Fruit fly (Drosophila melanogaster): ENCODE results near the gene CG32376.

Gene CG32376

DNA sequence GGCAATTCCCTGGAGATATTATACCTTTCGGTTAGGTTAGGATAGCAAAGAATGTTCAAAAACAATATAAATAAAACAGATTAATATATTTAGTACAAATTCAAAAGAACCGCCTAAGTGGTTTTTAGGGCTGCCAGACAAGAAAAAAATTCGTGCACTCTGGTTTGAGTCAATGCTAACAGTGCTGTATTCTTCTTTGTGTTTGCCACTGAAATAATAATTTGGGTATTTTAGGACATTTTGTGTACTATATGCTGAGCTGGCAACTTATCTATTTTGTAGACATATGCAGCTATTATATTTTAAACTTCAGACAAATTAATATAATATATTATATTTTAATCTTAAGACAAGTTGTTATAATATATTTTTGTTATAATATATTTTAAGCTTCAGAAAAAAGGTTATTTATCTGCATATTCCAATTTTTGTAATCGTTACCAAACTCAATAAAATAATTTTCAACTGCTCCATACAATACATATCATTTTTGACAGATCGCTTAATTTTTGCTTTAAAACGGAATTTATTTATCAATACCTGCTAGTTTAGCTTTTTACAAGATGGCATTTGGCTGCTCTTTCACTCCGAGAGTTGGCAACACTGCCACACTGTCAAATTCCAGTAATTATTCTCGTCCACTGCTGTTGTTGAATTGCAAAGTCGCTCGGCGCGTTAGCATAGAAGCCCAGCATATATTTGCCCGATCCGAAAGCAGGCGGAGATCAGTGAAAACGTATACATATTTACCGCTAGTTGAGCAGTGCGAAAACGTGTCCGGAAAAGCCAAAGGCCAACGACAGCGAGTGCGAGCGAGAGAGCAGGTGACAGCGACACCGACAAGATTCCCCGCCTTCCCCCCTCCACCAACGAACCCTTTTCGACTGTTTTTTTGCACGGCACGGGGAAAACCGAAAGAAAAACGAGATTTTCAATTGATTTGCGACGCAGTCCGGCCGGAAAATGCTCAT, 31.6 kb downstream of the CG32376 start, which contains the start of gene CG7546 (continued):
- TF ChIP-seq Vsx1 (GFP tag; optimal IDR thresholded peaks at IDR 0.05), result no peak
- peak; percentile 16 for TF ChIP-seq NC2β (GFP tag; optimal IDR thresholded peaks at IDR 0.05)
- TF ChIP-seq Oli (tag; optimal IDR thresholded peaks at IDR 0.05), result peak; percentile 11
- TF ChIP-seq CG10462 (GFP tag; optimal IDR thresholded peaks at IDR 0.05), result peak; percentile 15
- TF ChIP-seq wek (GFP tag; optimal IDR thresholded peaks at IDR 0.05), result no peak
- TF ChIP-seq CG15601 (tag; optimal IDR thresholded peaks at IDR 0.05), result peak; percentile 12
- TF ChIP-seq ind (GFP tag; optimal IDR thresholded peaks at IDR 0.05), result peak; percentile 56
- TF ChIP-seq zfh2 (GFP tag; optimal IDR thresholded peaks at IDR 0.05), result peak; percentile 40
- TF ChIP-seq CG1832 (GFP tag; optimal IDR thresholded peaks at IDR 0.05), result peak; percentile 84
- TF ChIP-seq CG32532 (GFP tag; IDR thresholded peaks at IDR 0.05), result peak; percentile 50
- peak; percentile 50 for TF ChIP-seq CG12104 (GFP tag; optimal IDR thresholded peaks at IDR 0.05)
- no peak for TF ChIP-seq CG5953 (GFP tag; IDR thresholded peaks at IDR 0.05)
- TF ChIP-seq CG7987 (GFP tag; optimal IDR thresholded peaks at IDR 0.05), result no peak
- peak; percentile 69 for TF ChIP-seq CG12659 (GFP tag; optimal IDR thresholded peaks at IDR 0.05)
- peak; percentile 18 for TF ChIP-seq Ets65A (GFP tag)
- TF ChIP-seq CG10366 (GFP tag; IDR thresholded peaks at IDR 0.05), result no peak
- TF ChIP-seq zen (tag; optimal IDR thresholded peaks at IDR 0.05), result peak; percentile 10
- peak; percentile 31 for TF ChIP-seq CG17829 (tag; optimal IDR thresholded peaks at IDR 0.05)
- TF ChIP-seq CG16863 (GFP tag; optimal IDR thresholded peaks at IDR 0.05), result peak; percentile 16
- TF ChIP-seq HLH54F (GFP tag; optimal IDR thresholded peaks at IDR 0.05), result peak; percentile 27
- TF ChIP-seq CG12391 (tag; optimal IDR thresholded peaks at IDR 0.05), result peak; percentile 76
- peak; percentile 50; the same call in 1 of the 2 replicates for TF ChIP-seq CG10321 (GFP tag; IDR thresholded peaks at IDR 0.05)
- peak; percentile 52 for TF ChIP-seq dm (GFP tag; optimal IDR thresholded peaks at IDR 0.05)
- peak; percentile 91 for TF ChIP-seq phol (tag; optimal IDR thresholded peaks at IDR 0.05)
- TF ChIP-seq CG7556 (GFP tag; optimal IDR thresholded peaks at IDR 0.05), result peak; percentile 30
- peak; percentile 28 for TF ChIP-seq CG1602 (GFP tag; optimal IDR thresholded peaks at IDR 0.05)
- TF ChIP-seq az2 (GFP tag; optimal IDR thresholded peaks at IDR 0.05), result peak; percentile 50
- TF ChIP-seq CG33213 (GFP tag; optimal IDR thresholded peaks at IDR 0.05), result no peak
- TF ChIP-seq CG6272 (GFP tag; IDR thresholded peaks at IDR 0.05), result peak; percentile 33; the same call in 1 of the 2 replicates
- TF ChIP-seq CG8388 (GFP tag; optimal IDR thresholded peaks at IDR 0.05), result peak; percentile 20
- peak; percentile 36 for TF ChIP-seq CG1603 (tag; optimal IDR thresholded peaks at IDR 0.05)
- TF ChIP-seq sisA (GFP tag; IDR thresholded peaks at IDR 0.05), result 0 out of 2 replicates have a peak, but pooled peaks have one; percentile 39
- TF ChIP-seq CG14667 (GFP tag; IDR thresholded peaks at IDR 0.05), result 0 out of 2 replicates have a peak, but pooled peaks have one; percentile 23
- peak; percentile 66 for TF ChIP-seq CG13424 (tag; optimal IDR thresholded peaks at IDR 0.05)
- no peak for TF ChIP-seq Dad (GFP tag; optimal IDR thresholded peaks at IDR 0.05)
- no peak for TF ChIP-seq BtbVII (GFP tag; optimal IDR thresholded peaks at IDR 0.05)
- TF ChIP-seq Hmr (GFP tag; optimal IDR thresholded peaks at IDR 0.05), result peak; percentile 39

DNA sequence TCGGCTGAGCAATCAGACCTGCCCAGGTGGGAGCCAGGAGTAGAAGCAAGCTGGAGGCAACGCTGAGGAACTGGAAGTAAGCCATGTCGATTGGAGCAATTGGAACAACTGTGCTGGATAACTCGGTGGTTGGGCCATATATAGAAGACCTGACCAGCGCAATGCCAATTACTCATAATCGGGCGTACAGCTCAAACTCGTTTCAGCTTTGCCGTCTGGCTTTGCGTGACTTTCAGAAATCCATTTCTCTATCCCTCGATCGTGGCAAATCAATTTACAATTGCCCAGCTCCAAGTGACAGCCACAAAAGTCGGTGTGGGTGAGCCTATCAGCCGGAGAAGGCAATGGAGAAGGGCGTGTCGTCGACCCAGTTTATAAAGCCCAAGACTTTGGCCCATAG, 36.1 kb downstream of the CG32376 start, which contains the start of gene CG7548:
Gene CG7548, minus strand, starts transcription at position 101 of the 400 bp plus-strand sequence.
- no peak for TF ChIP-seq slou (GFP tag; optimal IDR thresholded peaks at IDR 0.05)
- no peak for TF ChIP-seq shn (GFP tag; optimal IDR thresholded peaks at IDR 0.05)
- TF ChIP-seq CG9817 (tag; optimal IDR thresholded peaks at IDR 0.05), result no peak
- no peak for TF ChIP-seq sima (GFP tag; optimal IDR thresholded peaks at IDR 0.05)
- TF ChIP-seq jigr1 (GFP tag; IDR thresholded peaks at IDR 0.05), result no peak
- no peak for TF ChIP-seq slp2 (GFP tag; optimal IDR thresholded peaks at IDR 0.05)
- no peak for TF ChIP-seq tna (GFP tag; IDR thresholded peaks at IDR 0.05; ENCODE audit: partially characterized antibody)
- TF ChIP-seq lmd (GFP tag; IDR thresholded peaks at IDR 0.05), result no peak
- TF ChIP-seq kay (GFP tag; optimal IDR thresholded peaks at IDR 0.05), result no peak
- no peak for TF ChIP-seq CG34422 (GFP tag; IDR thresholded peaks at IDR 0.05)
- TF ChIP-seq CG14965 (GFP tag; optimal IDR thresholded peaks at IDR 0.05; ENCODE audit: borderline replicate concordance), result no peak
- TF ChIP-seq CG10431 (GFP tag; optimal IDR thresholded peaks at IDR 0.05), result no peak
- TF ChIP-seq ewg (GFP tag; optimal IDR thresholded peaks at IDR 0.05), result no peak
- no peak for TF ChIP-seq gce (GFP tag; IDR thresholded peaks at IDR 0.05)
